Worm (Caenorhabditis elegans): ENCODE data around the gene sdz-32.

The sdz-32 gene

ce11 chrII:3473744-3474143 lies at the start of gene sdz-32:
Gene sdz-32, plus strand, starts transcription at chrII:3474044.
- TF ChIP-seq W03F9.2 (tag; optimal IDR thresholded peaks at IDR 0.05) (no peak), dao-5 (tag; optimal IDR thresholded peaks at IDR 0.05) (no peak), him-1 (tag; optimal IDR thresholded peaks at IDR 0.05) (no peak)

ce11 chrII:3425433-3425832 lies 48.4 kb upstream of the sdz-32 start, which contains the start of gene nep-11:
Gene nep-11, minus strand, starts transcription at chrII:3425533.
- no peak for TF ChIP-seq dao-5 (tag; optimal IDR thresholded peaks at IDR 0.05)

- TF ChIP-seq him-1 (tag; optimal IDR thresholded peaks at IDR 0.05) (peak; percentile 84), dao-5 (tag; optimal IDR thresholded peaks at IDR 0.05) (no peak), W03F9.2 (tag; optimal IDR thresholded peaks at IDR 0.05) (no peak)
These were observed 45.6 kb upstream of the sdz-32 start for ce11 chrII:3428158-3428704.

- TF ChIP-seq W03F9.2 (tag; optimal IDR thresholded peaks at IDR 0.05) (no peak), dao-5 (tag; optimal IDR thresholded peaks at IDR 0.05) (no peak), him-1 (tag; optimal IDR thresholded peaks at IDR 0.05) (no peak)
These were observed 44.4 kb upstream of the sdz-32 start, which contains the start of gene C16C8.18 for ce11 chrII:3429400-3429799. Gene C16C8.18, plus strand, starts transcription at chrII:3429700.

- TF ChIP-seq dao-5 (tag; optimal IDR thresholded peaks at IDR 0.05) (no peak), him-1 (tag; optimal IDR thresholded peaks at IDR 0.05) (no peak), W03F9.2 (tag; optimal IDR thresholded peaks at IDR 0.05) (no peak)
These were observed 38.8 kb upstream of the sdz-32 start for ce11 chrII:3434893-3435503.

ce11 chrII:3436412-3436811 lies 37.4 kb upstream of the sdz-32 start, which contains the start of gene skpo-2:
Gene skpo-2, minus strand, starts transcription at chrII:3436512.
- no peak for TF ChIP-seq W03F9.2 (tag; optimal IDR thresholded peaks at IDR 0.05)
- TF ChIP-seq dao-5 (tag; optimal IDR thresholded peaks at IDR 0.05): no peak
- TF ChIP-seq him-1 (tag; optimal IDR thresholded peaks at IDR 0.05): no peak

ce11 chrII:3437393-3437792 lies 36.5 kb upstream of the sdz-32 start:
- TF ChIP-seq dao-5 (tag; optimal IDR thresholded peaks at IDR 0.05) (no peak), him-1 (tag; optimal IDR thresholded peaks at IDR 0.05) (no peak), W03F9.2 (tag; optimal IDR thresholded peaks at IDR 0.05) (no peak)

ce11 chrII:3438280-3438679 lies 35.6 kb upstream of the sdz-32 start:
- no peak for TF ChIP-seq him-1 (tag; optimal IDR thresholded peaks at IDR 0.05)
- no peak for TF ChIP-seq W03F9.2 (tag; optimal IDR thresholded peaks at IDR 0.05)
- no peak for TF ChIP-seq dao-5 (tag; optimal IDR thresholded peaks at IDR 0.05)

- TF ChIP-seq him-1 (tag; optimal IDR thresholded peaks at IDR 0.05): no peak
- peak; percentile 73 for TF ChIP-seq dao-5 (tag; optimal IDR thresholded peaks at IDR 0.05)
- no peak for TF ChIP-seq W03F9.2 (tag; optimal IDR thresholded peaks at IDR 0.05)
These were observed 34.6 kb upstream of the sdz-32 start for ce11 chrII:3439244-3439698.

ce11 chrII:3439842-3440640 lies 33.8 kb upstream of the sdz-32 start:
- TF ChIP-seq him-1 (tag; optimal IDR thresholded peaks at IDR 0.05) (no peak), dao-5 (tag; optimal IDR thresholded peaks at IDR 0.05) (no peak), W03F9.2 (tag; optimal IDR thresholded peaks at IDR 0.05) (no peak)

- TF ChIP-seq him-1 (tag; optimal IDR thresholded peaks at IDR 0.05): no peak
- no peak for TF ChIP-seq W03F9.2 (tag; optimal IDR thresholded peaks at IDR 0.05)
- no peak for TF ChIP-seq dao-5 (tag; optimal IDR thresholded peaks at IDR 0.05)
These were observed 33.3 kb upstream of the sdz-32 start, which contains the start of gene C16C8.17 for ce11 chrII:3440641-3440926. Gene C16C8.17, plus strand, starts transcription at chrII:3440827.

- TF ChIP-seq him-1 (tag; optimal IDR thresholded peaks at IDR 0.05) (no peak), dao-5 (tag; optimal IDR thresholded peaks at IDR 0.05) (no peak), W03F9.2 (tag; optimal IDR thresholded peaks at IDR 0.05) (no peak)
These were observed 32.5 kb upstream of the sdz-32 start, which contains the start of gene C16C8.27 for ce11 chrII:3441377-3441776. Gene C16C8.27, plus strand, starts transcription at chrII:3441677.

- no peak for TF ChIP-seq him-1 (tag; optimal IDR thresholded peaks at IDR 0.05)
- TF ChIP-seq W03F9.2 (tag; optimal IDR thresholded peaks at IDR 0.05): no peak
- TF ChIP-seq dao-5 (tag; optimal IDR thresholded peaks at IDR 0.05): no peak
These were observed 30.7 kb upstream of the sdz-32 start, which contains the start of gene C16C8.22 for ce11 chrII:3443154-3443553. Gene C16C8.22, minus strand, starts transcription at chrII:3443254.

ce11 chrII:3444280-3444679 lies 29.6 kb upstream of the sdz-32 start, which contains the start of gene C16C8.4:
Gene C16C8.4, minus strand, starts transcription at chrII:3444380.
- no peak for TF ChIP-seq dao-5 (tag; optimal IDR thresholded peaks at IDR 0.05)
- no peak for TF ChIP-seq W03F9.2 (tag; optimal IDR thresholded peaks at IDR 0.05)
- TF ChIP-seq him-1 (tag; optimal IDR thresholded peaks at IDR 0.05): no peak

All from whole organism, L4/young adult.